Worm (Caenorhabditis elegans) whole organism, late embryonic: ENCODE measurements around the gene F22E12.3.
"Not testable (repeated sequence)": the region's sequence is repeated elsewhere in the genome, so short reads cannot be mapped to it uniquely, and the experiment has no call there.

Experiments used
- ceh-14 ChIP-seq: sonication (generic microtip); optimal IDR thresholded peaks from 2 replicates; lab custom pipeline; 2016; ENCODE audit warnings: missing genotype, missing genetic modification characterization, missing compliant biosample characterization
- ceh-19 ChIP-seq: fragments of 200-800 bp; sonication (Bioruptor generic); optimal IDR thresholded peaks from 2 replicates; lab custom pipeline; 2018; ENCODE audit warnings: mild to moderate bottlenecking, missing genetic modification characterization, missing compliant biosample characterization
- elt-4 ChIP-seq: sonication (generic microtip); optimal IDR thresholded peaks from 2 replicates; lab custom pipeline; 2016; ENCODE audit warnings: missing genetic modification characterization, missing compliant biosample characterization
- eyg-1 ChIP-seq: sonication (generic microtip); optimal IDR thresholded peaks from 2 replicates; lab custom pipeline; 2016; ENCODE audit warnings: missing genotype, missing genetic modification characterization, missing compliant biosample characterization
- fkh-10 ChIP-seq: fragments of 150-350 bp; optimal IDR thresholded peaks from 2 replicates; lab custom pipeline; 2014; ENCODE audit warnings: missing biosample characterization, missing genetic modification reagents, missing genetic modification characterization
- hlh-13 ChIP-seq: fragments of 200-800 bp; sonication (Bioruptor generic); optimal IDR thresholded peaks from 2 replicates; lab custom pipeline; 2018; ENCODE audit warnings: mild to moderate bottlenecking, missing genetic modification characterization, missing compliant biosample characterization
- madf-2 ChIP-seq: sonication (generic microtip); optimal IDR thresholded peaks from 2 replicates; lab custom pipeline; 2017; ENCODE audit warnings: missing genetic modification characterization, missing compliant biosample characterization
- nhr-11 ChIP-seq: fragments of 150-350 bp; optimal IDR thresholded peaks from 2 replicates; lab custom pipeline; 2014; ENCODE audit warnings: missing biosample characterization, missing genetic modification characterization
- pqm-1 ChIP-seq: sonication (generic microtip); optimal IDR thresholded peaks from 2 replicates; lab custom pipeline; 2016; ENCODE audit warnings: missing genetic modification characterization, missing compliant biosample characterization
- unc-55 ChIP-seq: sonication (generic microtip); optimal IDR thresholded peaks from 2 replicates; lab custom pipeline; 2017; ENCODE audit warnings: missing biosample characterization, missing genetic modification reagents, missing genetic modification characterization
- zip-5 ChIP-seq: sonication (generic microtip); optimal IDR thresholded peaks from 2 replicates; lab custom pipeline; 2016; ENCODE audit warnings: missing genetic modification characterization, missing compliant biosample characterization

ce11 chrV:10449302-10449701, 13.9 kb downstream of the F22E12.3 start:
- TF ChIP-seq eyg-1 (tag; lab: Kevin White, UChicago); ceh-19 (GFP tag; lab: Kevin White, UChicago); fkh-10 (GFP tag; lab: Kevin White, UChicago); hlh-13 (GFP tag; lab: Kevin White, UChicago); pqm-1 (tag; lab: Kevin White, UChicago); nhr-11 (tag; lab: Kevin White, UChicago); madf-2; elt-4 (tag; lab: Kevin White, UChicago); ceh-14; unc-55 (GFP tag; lab: Kevin White, UChicago); zip-5 (tag; lab: Kevin White, UChicago): not testable (repeated sequence)
